Fruit fly (Drosophila melanogaster): Measurements from ENCODE around the gene Daao2.

The Daao2 gene

dm6 chr2L:6797408-6797807 is 5.4 kb upstream of the Daao2 start (continued):
- TF ChIP-seq Pdp1 (GFP tag; optimal IDR thresholded peaks at IDR 0.05) = peak in 1 of 2 experiments; percentile 42
- no peak for TF ChIP-seq MESR4 (GFP tag; optimal IDR thresholded peaks at IDR 0.05)
- peak; percentile 55 for TF ChIP-seq slou (GFP tag; optimal IDR thresholded peaks at IDR 0.05)
- peak; percentile 61 for TF ChIP-seq CG9932 (GFP tag; IDR thresholded peaks at IDR 0.05)
- no peak for TF ChIP-seq Fer1 (GFP tag; optimal IDR thresholded peaks at IDR 0.05)
- TF ChIP-seq insv (GFP tag; optimal IDR thresholded peaks at IDR 0.05) = peak in 1 of 2 experiments; percentile 51
- peak; percentile 59 for TF ChIP-seq phol (tag; optimal IDR thresholded peaks at IDR 0.05)
- peak; percentile 77 for TF ChIP-seq CG32532 (GFP tag; IDR thresholded peaks at IDR 0.05)
- peak; percentile 76 for TF ChIP-seq stwl (tag; optimal IDR thresholded peaks at IDR 0.05)
- TF ChIP-seq salm (tag; optimal IDR thresholded peaks at IDR 0.05) = no peak
- no peak for TF ChIP-seq Spps (tag; optimal IDR thresholded peaks at IDR 0.05)
- TF ChIP-seq CG4282 (GFP tag; optimal IDR thresholded peaks at IDR 0.05) = no peak
- TF ChIP-seq jumu (GFP tag; optimal IDR thresholded peaks at IDR 0.05) = no peak
- TF ChIP-seq Abd-B (GFP tag; optimal IDR thresholded peaks at IDR 0.05) = peak; percentile 23
- TF ChIP-seq CG17802 (tag; optimal IDR thresholded peaks at IDR 0.05) = no peak
- TF ChIP-seq CG3726 (GFP tag; IDR thresholded peaks at IDR 0.05) = no peak
- no peak for TF ChIP-seq Eip74EF (GFP tag; optimal IDR thresholded peaks at IDR 0.05)
- TF ChIP-seq CG42726 (GFP tag; IDR thresholded peaks at IDR 0.05; ENCODE audit: partially characterized antibody) = peak; percentile 76
- TF ChIP-seq D (optimal IDR thresholded peaks at IDR 0.05) = no peak
- no peak for TF ChIP-seq D (GFP tag; optimal IDR thresholded peaks at IDR 0.05)
- TF ChIP-seq CG10462 (GFP tag; optimal IDR thresholded peaks at IDR 0.05) = peak; percentile 1
- no peak for TF ChIP-seq CG17186 (GFP tag; optimal IDR thresholded peaks at IDR 0.05)
- TF ChIP-seq slbo (GFP tag; IDR thresholded peaks at IDR 0.05) = peak; percentile 60
- peak; percentile 13 for TF ChIP-seq Dip3 (GFP tag; optimal IDR thresholded peaks at IDR 0.05)
- TF ChIP-seq nmo (GFP tag; optimal IDR thresholded peaks at IDR 0.05) = peak; percentile 63
- TF ChIP-seq MTF-1 (GFP tag; optimal IDR thresholded peaks at IDR 0.05; ENCODE audit: borderline replicate concordance) = peak; percentile 36
- TF ChIP-seq vfl (GFP tag; optimal IDR thresholded peaks at IDR 0.05) = no peak
- TF ChIP-seq en (GFP tag; optimal IDR thresholded peaks at IDR 0.05) = no peak
- TF ChIP-seq CG10147 (GFP tag; optimal IDR thresholded peaks at IDR 0.05) = no peak
- no peak for TF ChIP-seq sr (GFP tag; IDR thresholded peaks at IDR 0.05)
- TF ChIP-seq CG5953 (GFP tag; IDR thresholded peaks at IDR 0.05) = no peak
- peak; percentile 94 for TF ChIP-seq CG2199 (GFP tag; IDR thresholded peaks at IDR 0.05)
- peak; percentile 47 for TF ChIP-seq NC2β (GFP tag; optimal IDR thresholded peaks at IDR 0.05)
- TF ChIP-seq Trl (optimal IDR thresholded peaks at IDR 0.05) = no peak
- TF ChIP-seq Trl (GFP tag; optimal IDR thresholded peaks at IDR 0.05) = peak; percentile 53
- TF ChIP-seq CG8924 (tag; optimal IDR thresholded peaks at IDR 0.05) = no peak
- no peak for TF ChIP-seq ERR (GFP tag; optimal IDR thresholded peaks at IDR 0.05)
- no peak for TF ChIP-seq BtbVII (GFP tag; optimal IDR thresholded peaks at IDR 0.05)
- no peak for TF ChIP-seq Dip2 (GFP tag; IDR thresholded peaks at IDR 0.05)
- no peak for TF ChIP-seq prd (optimal IDR thresholded peaks at IDR 0.05)
- peak; percentile 35; the same call in 1 of the 3 replicates for TF ChIP-seq prd (GFP tag; IDR thresholded peaks at IDR 0.05)
- TF ChIP-seq CG4854 (GFP tag; optimal IDR thresholded peaks at IDR 0.05) = peak; percentile 56
- TF ChIP-seq CG16863 (GFP tag; optimal IDR thresholded peaks at IDR 0.05) = no peak
- TF ChIP-seq CG8388 (GFP tag; optimal IDR thresholded peaks at IDR 0.05) = no peak
- TF ChIP-seq hkb (optimal IDR thresholded peaks at IDR 0.05) = peak; percentile 66
- TF ChIP-seq hkb (GFP tag; IDR thresholded peaks at IDR 0.05) = no peak
- TF ChIP-seq Aef1 (GFP tag; IDR thresholded peaks at IDR 0.05) = peak; percentile 22; the same call in 1 of the 3 replicates
- TF ChIP-seq dm (GFP tag; optimal IDR thresholded peaks at IDR 0.05) = no peak
- no peak for TF ChIP-seq trh (GFP tag; optimal IDR thresholded peaks at IDR 0.05)
- TF ChIP-seq Rx (GFP tag; IDR thresholded peaks at IDR 0.05) = no peak
- peak; percentile 30; the same call in 1 of the 2 replicates for TF ChIP-seq CG17612 (GFP tag; IDR thresholded peaks at IDR 0.05)
- TF ChIP-seq Optix (GFP tag; IDR thresholded peaks at IDR 0.05) = no peak
- peak; percentile 6 for TF ChIP-seq CG7928 (GFP tag; optimal IDR thresholded peaks at IDR 0.05)

All from whole organism, embryonic.